Fruit fly (Drosophila melanogaster) whole organism, embryonic: ENCODE results near the gene Tango1.

ENCODE experiments used
- CG10366 ChIP-seq: fragments of 200-800 bp; sonication (Bioruptor generic); IDR thresholded peaks from 2 replicates; pipeline ENCODE4 v1.3.6; 2022; ENCODE audit warnings: missing biosample characterization, missing genetic modification characterization
- CG10959 ChIP-seq: fragments of 200-800 bp; sonication (Bioruptor generic); IDR thresholded peaks from 2 replicates; pipeline ENCODE4 v1.3.6; 2022; ENCODE audit warnings: missing biosample characterization, missing genetic modification characterization
- CG11723 ChIP-seq: fragments of 200-800 bp; sonication (Bioruptor generic); optimal IDR thresholded peaks from 2 replicates; lab custom pipeline; 2017; ENCODE audit warnings: missing biosample characterization, mild to moderate bottlenecking, missing genetic modification characterization
- CG12219 ChIP-seq: fragments of 200-800 bp; sonication (Bioruptor generic); optimal IDR thresholded peaks from 3 replicates; lab custom pipeline; 2018; ENCODE audit warnings: missing biosample characterization, mild to moderate bottlenecking, missing genetic modification characterization
- CG12299 ChIP-seq: fragments of 200-800 bp; sonication (Bioruptor generic); optimal IDR thresholded peaks from 2 replicates; lab custom pipeline; 2018; ENCODE audit warnings: missing biosample characterization, mild to moderate bottlenecking, missing genetic modification characterization
- CG13424 ChIP-seq: fragments of 200-800 bp; sonication (Bioruptor generic); optimal IDR thresholded peaks from 2 replicates; lab custom pipeline; 2019; ENCODE audit warnings: missing biosample characterization, mild to moderate bottlenecking, missing genetic modification characterization, moderate library complexity
- CG14441 ChIP-seq: fragments of 200-800 bp; sonication (Bioruptor generic); IDR thresholded peaks from 2 replicates; pipeline ENCODE4 v1.3.6; 2022; ENCODE audit warnings: missing biosample characterization, missing genetic modification characterization
- CG17829 ChIP-seq: fragments of 200-800 bp; optimal IDR thresholded peaks from 2 replicates; lab custom pipeline; 2019; ENCODE audit warnings: missing biosample characterization, mild to moderate bottlenecking, missing genetic modification characterization, moderate library complexity
- CG31441 ChIP-seq: fragments of 200-800 bp; sonication (Bioruptor generic); IDR thresholded peaks from 2 replicates; pipeline ENCODE4 v1.3.6; 2022; ENCODE audit warnings: missing biosample characterization, missing genetic modification characterization
- CG43689 ChIP-seq: fragments of 200-800 bp; sonication (Bioruptor generic); IDR thresholded peaks from 2 replicates; pipeline ENCODE4 v1.3.6; 2022; ENCODE audit warnings: missing biosample characterization, missing genetic modification characterization
- CG5953 ChIP-seq: fragments of 200-800 bp; sonication (Bioruptor generic); IDR thresholded peaks from 2 replicates; pipeline ENCODE4 v1.3.6; 2022; ENCODE audit warnings: missing biosample characterization, missing genetic modification characterization
- CG6254 ChIP-seq: fragments of 200-800 bp; sonication (Bioruptor generic); optimal IDR thresholded peaks from 3 replicates; lab custom pipeline; 2017; ENCODE audit warnings: mild to moderate bottlenecking, missing biosample characterization, missing genetic modification reagents, missing genetic modification characterization
- CG7357 ChIP-seq: fragments of 200-800 bp; sonication (Bioruptor generic); IDR thresholded peaks from 3 replicates; pipeline ENCODE4 v1.3.6; 2022; ENCODE audit warnings: missing biosample characterization, missing genetic modification characterization
- CG8359 ChIP-seq: fragments of 200-800 bp; sonication (Bioruptor generic); optimal IDR thresholded peaks from 2 replicates; lab custom pipeline; 2017; ENCODE audit warnings: missing biosample characterization, mild to moderate bottlenecking, missing genetic modification characterization, borderline replicate concordance
- Dfd ChIP-seq, 2 experiments: fragments of >200 bp; optimal IDR thresholded peaks; 2 replicates each; lab custom pipeline; 2017; ENCODE audit warnings: missing biosample characterization in 2 of 2, missing genetic modification characterization in 2 of 2
- Dref ChIP-seq: fragments of 200-800 bp; sonication (Bioruptor generic); IDR thresholded peaks from 2 replicates; pipeline ENCODE4 v1.3.6; 2022; ENCODE audit warnings: missing biosample characterization, missing genetic modification characterization
- ERR ChIP-seq: fragments of 200-800 bp; sonication (Bioruptor generic); optimal IDR thresholded peaks from 2 replicates; lab custom pipeline; 2016; ENCODE audit warnings: missing biosample characterization, missing genetic modification characterization
- HLH4C ChIP-seq: fragments of 200-800 bp; sonication (Bioruptor generic); IDR thresholded peaks from 3 replicates; pipeline ENCODE4 v1.3.6; 2022; ENCODE audit warnings: missing biosample characterization, missing genetic modification characterization; ENCODE audit not compliant: partially characterized antibody
- HmgD ChIP-seq: fragments of 200-800 bp; sonication (Bioruptor generic); optimal IDR thresholded peaks from 3 replicates; lab custom pipeline; 2016; ENCODE audit warnings: missing biosample characterization, missing genetic modification characterization
- Hr78 ChIP-seq, 2 experiments: fragments of 200-800 bp in 1 of 2; fragments of >200 bp in 1 of 2; sonication (Bioruptor generic) in 1 of 2; optimal IDR thresholded peaks; 2 replicates each; lab custom pipeline; 2017 to 2019; ENCODE audit warnings: missing biosample characterization in 2 of 2, missing genetic modification characterization in 2 of 2, mild to moderate bottlenecking in 1 of 2, moderate library complexity in 1 of 2
- MESR4 ChIP-seq: fragments of 200-800 bp; sonication (Bioruptor generic); optimal IDR thresholded peaks from 2 replicates; lab custom pipeline; 2018; ENCODE audit warnings: missing biosample characterization, mild to moderate bottlenecking, missing genetic modification characterization, moderate library complexity
- Rfx ChIP-seq: fragments of 200-800 bp; sonication (Bioruptor generic); IDR thresholded peaks from 2 replicates; pipeline ENCODE4 v1.3.6; 2022; ENCODE audit warnings: missing biosample characterization, missing genetic modification characterization
- az2 ChIP-seq: fragments of 200-800 bp; sonication (Bioruptor generic); optimal IDR thresholded peaks from 3 replicates; lab custom pipeline; 2016; ENCODE audit warnings: missing biosample characterization, missing genetic modification characterization
- bcd ChIP-seq: fragments of 200-800 bp; sonication (Bioruptor generic); optimal IDR thresholded peaks from 2 replicates; lab custom pipeline; 2017; ENCODE audit warnings: missing biosample characterization, mild to moderate bottlenecking, missing genetic modification characterization
- cas ChIP-seq: fragments of 200-800 bp; sonication (Bioruptor generic); IDR thresholded peaks from 2 replicates; pipeline ENCODE4 v1.3.6; 2022; ENCODE audit warnings: missing biosample characterization, missing genetic modification characterization
- croc ChIP-seq: fragments of 200-800 bp; sonication (Bioruptor generic); conservative IDR thresholded peaks from 3 replicates; pipeline ENCODE4 v1.3.6; 2022; ENCODE audit warnings: missing biosample characterization, missing genetic modification characterization
- crol ChIP-seq: fragments of 200-800 bp; sonication (Bioruptor generic); IDR thresholded peaks from 2 replicates; pipeline ENCODE4 v1.3.6; 2022; ENCODE audit warnings: missing biosample characterization, missing genetic modification characterization
- disco-r ChIP-seq: fragments of 200-800 bp; sonication (Bioruptor generic); optimal IDR thresholded peaks from 2 replicates; lab custom pipeline; 2016; ENCODE audit warnings: missing biosample characterization, missing genetic modification characterization
- ewg ChIP-seq: fragments of 200-800 bp; sonication (Bioruptor generic); optimal IDR thresholded peaks from 3 replicates; lab custom pipeline; 2017; ENCODE audit warnings: mild to moderate bottlenecking, missing biosample characterization, missing genetic modification reagents, missing genetic modification characterization
- fd102C ChIP-seq: fragments of 200-800 bp; sonication (Bioruptor generic); optimal IDR thresholded peaks from 2 replicates; lab custom pipeline; 2018; ENCODE audit warnings: missing biosample characterization, mild to moderate bottlenecking, missing genetic modification characterization, moderate library complexity
- insv ChIP-seq, 2 experiments: fragments of 200-800 bp; sonication (Bioruptor generic); optimal IDR thresholded peaks; 3 replicates each; lab custom pipeline; 2016 to 2018; ENCODE audit warnings: missing biosample characterization in 2 of 2, missing genetic modification characterization in 2 of 2
- jigr1 ChIP-seq: fragments of 200-800 bp; sonication (Bioruptor generic); IDR thresholded peaks from 3 replicates; pipeline ENCODE4 v1.3.6; 2022; ENCODE audit warnings: missing biosample characterization, missing genetic modification characterization
- kay ChIP-seq: fragments of 200-800 bp; sonication (Bioruptor generic); optimal IDR thresholded peaks from 2 replicates; lab custom pipeline; 2016; ENCODE audit warnings: missing biosample characterization, missing genetic modification characterization
- lola ChIP-seq, 3 experiments: fragments of >200 bp in 2 of 3; fragments of 200-800 bp in 1 of 3; sonication (Bioruptor generic) in 1 of 3; optimal IDR thresholded peaks; 2 replicates each; lab custom pipeline; 2017 to 2019; ENCODE audit warnings: missing biosample characterization in 3 of 3, missing genetic modification characterization in 3 of 3, mild to moderate bottlenecking in 1 of 3, moderate library complexity in 1 of 3
- nerfin-1 ChIP-seq: fragments of 200-800 bp; sonication (Bioruptor generic); optimal IDR thresholded peaks from 3 replicates; lab custom pipeline; 2019; ENCODE audit warnings: missing biosample characterization, mild to moderate bottlenecking, missing genetic modification characterization, moderate library complexity
- nerfin-2 ChIP-seq: fragments of 200-800 bp; sonication (Bioruptor generic); IDR thresholded peaks from 2 replicates; pipeline ENCODE4 v1.3.6; 2022; ENCODE audit warnings: missing biosample characterization, missing genetic modification characterization; ENCODE audit not compliant: partially characterized antibody
- nom ChIP-seq: fragments of 200-800 bp; sonication (Bioruptor generic); optimal IDR thresholded peaks from 2 replicates; lab custom pipeline; 2017; ENCODE audit warnings: missing biosample characterization, missing genetic modification characterization, mild to moderate bottlenecking, moderate library complexity, missing genetic modification reagents
- phol ChIP-seq: fragments of 200-800 bp; sonication (Bioruptor generic); optimal IDR thresholded peaks from 3 replicates; lab custom pipeline; 2018; ENCODE audit warnings: missing biosample characterization, mild to moderate bottlenecking, missing genetic modification characterization, moderate library complexity
- row ChIP-seq: fragments of 200-800 bp; sonication (Bioruptor generic); IDR thresholded peaks from 3 replicates; pipeline ENCODE4 v1.3.6; 2022; ENCODE audit warnings: missing biosample characterization, missing genetic modification characterization
- sima ChIP-seq: fragments of 200-800 bp; sonication (Bioruptor generic); optimal IDR thresholded peaks from 2 replicates; lab custom pipeline; 2016; ENCODE audit warnings: missing biosample characterization, missing genetic modification characterization
- slbo ChIP-seq: fragments of 200-800 bp; sonication (Bioruptor generic); IDR thresholded peaks from 2 replicates; pipeline ENCODE4 v1.3.6; 2022; ENCODE audit warnings: missing biosample characterization, missing genetic modification characterization
- slp2 ChIP-seq: fragments of 200-800 bp; sonication (Bioruptor generic); optimal IDR thresholded peaks from 2 replicates; lab custom pipeline; 2016; ENCODE audit warnings: missing biosample characterization, missing genetic modification characterization
- trem ChIP-seq: fragments of 200-800 bp; optimal IDR thresholded peaks from 3 replicates; lab custom pipeline; 2019; ENCODE audit warnings: missing biosample characterization, mild to moderate bottlenecking, missing genetic modification characterization, moderate library complexity
- ttk ChIP-seq: fragments of 200-800 bp; sonication (Bioruptor generic); IDR thresholded peaks from 2 replicates; pipeline ENCODE4 v2.1.2; 2022; ENCODE audit warnings: missing biosample characterization, missing genetic modification characterization
- vfl ChIP-seq: fragments of 200-800 bp; sonication (Bioruptor generic); optimal IDR thresholded peaks from 2 replicates; lab custom pipeline; 2016; ENCODE audit warnings: missing biosample characterization, missing genetic modification characterization
- vnd ChIP-seq: fragments of 200-800 bp; sonication (Bioruptor generic); IDR thresholded peaks from 3 replicates; pipeline ENCODE4 v1.3.6; 2022; ENCODE audit warnings: missing biosample characterization, missing genetic modification characterization; ENCODE audit not compliant: partially characterized antibody
- wdn ChIP-seq: fragments of 200-800 bp; sonication (Bioruptor generic); IDR thresholded peaks from 2 replicates; pipeline ENCODE4 v1.3.6; 2022; ENCODE audit warnings: missing biosample characterization, missing genetic modification characterization
- wek ChIP-seq: fragments of 200-800 bp; sonication (Bioruptor generic); optimal IDR thresholded peaks from 3 replicates; lab custom pipeline; 2018; ENCODE audit warnings: missing biosample characterization, mild to moderate bottlenecking, missing genetic modification characterization, moderate library complexity

Tango1 gene

dm6 chr2L:6683992-6684882, 35.0 kb downstream of the Tango1 start, which contains the start of gene Nhe3 (continued):
- TF ChIP-seq wdn (GFP tag; lab: Robert Waterston, UW) (peak; percentile 54), ewg (GFP tag; lab: Kevin White, UChicago) (peak; percentile 73), CG5953 (GFP tag; lab: Robert Waterston, UW) (peak; percentile 55), nerfin-2 (no peak), CG11723 (GFP tag; lab: Kevin White, UChicago) (peak; percentile 75), Dref (GFP tag; lab: Robert Waterston, UW) (peak; percentile 83), Hr78 (GFP tag; optimal IDR thresholded peaks at IDR 0.05; lab: Kevin White, UChicago) (peak in 1 of 2 experiments; percentile 82), HmgD (GFP tag; lab: Kevin White, UChicago) (no peak), CG10959 (GFP tag; lab: Robert Waterston, UW) (peak; percentile 68), trem (tag; lab: Kevin White, UChicago) (peak; percentile 73), insv (GFP tag; optimal IDR thresholded peaks at IDR 0.05; lab: Kevin White, UChicago) (peak in 1 of 2 experiments; percentile 29), bcd (peak; percentile 79), CG13424 (tag; lab: Kevin White, UChicago) (peak; percentile 78), CG17829 (tag; lab: Kevin White, UChicago) (peak; percentile 75), crol (GFP tag; lab: Robert Waterston, UW) (peak; percentile 94), CG8359 (GFP tag; lab: Kevin White, UChicago) (peak; percentile 24), wek (GFP tag; lab: Kevin White, UChicago) (no peak), Rfx (GFP tag; lab: Robert Waterston, UW) (peak; percentile 90), sima (GFP tag; lab: Kevin White, UChicago) (no peak), HLH4C (GFP tag; lab: Robert Waterston, UW) (peak; percentile 68), nom (GFP tag; lab: Kevin White, UChicago) (peak; percentile 49), CG31441 (no peak), slbo (GFP tag; lab: Robert Waterston, UW) (peak; percentile 91), CG7357 (GFP tag; lab: Robert Waterston, UW) (peak; percentile 70; the same call in 2 of the 3 replicates), disco-r (GFP tag; lab: Kevin White, UChicago) (peak; percentile 63), CG6254 (GFP tag; lab: Kevin White, UChicago) (no peak), vfl (GFP tag; lab: Kevin White, UChicago) (peak; percentile 81), fd102C (GFP tag; lab: Kevin White, UChicago) (no peak), CG12299 (tag; lab: Kevin White, UChicago) (peak; percentile 67), croc (GFP tag; lab: Robert Waterston, UW) (peak; percentile 70), MESR4 (GFP tag; lab: Kevin White, UChicago) (peak; percentile 75), cas (GFP tag; lab: Robert Waterston, UW) (0 out of 2 replicates have a peak, but pooled peaks have one; percentile 41), vnd (GFP tag; lab: Robert Waterston, UW) (no peak; the same call in 2 of the 3 replicates), slp2 (GFP tag; lab: Kevin White, UChicago) (peak; percentile 76), CG10366 (GFP tag; lab: Robert Waterston, UW) (peak; percentile 80), az2 (peak; percentile 82), jigr1 (GFP tag; lab: Robert Waterston, UW) (peak; percentile 37; the same call in 1 of the 3 replicates), nerfin-1 (tag; lab: Kevin White, UChicago) (peak; percentile 60), CG14441 (GFP tag; lab: Robert Waterston, UW) (peak; percentile 86), phol (tag; lab: Kevin White, UChicago) (peak; percentile 81), CG43689 (no peak; the same call in 1 of the 2 replicates), row (GFP tag; lab: Robert Waterston, UW) (peak; percentile 95), kay (peak; percentile 74), ERR (peak; percentile 67), Dfd (GFP tag; optimal IDR thresholded peaks at IDR 0.05; lab: Kevin White, UChicago) (no peak), CG12219 (GFP tag; lab: Kevin White, UChicago) (peak; percentile 41), ttk (GFP tag; lab: Robert Waterston, UW) (peak; percentile 78), lola (GFP tag; optimal IDR thresholded peaks at IDR 0.05; lab: Kevin White, UChicago) (peak in 1 of 3 experiments; percentile 70)
